Fruit fly (Drosophila melanogaster) whole organism, prepupa: Measurements from ENCODE around the gene CG4911.

Experiments
- Blimp-1 ChIP-seq: fragments of 200-800 bp; sonication (Bioruptor generic); optimal IDR thresholded peaks from 3 replicates; lab custom pipeline; 2017; ENCODE audit warnings: missing biosample characterization, missing genetic modification characterization, mild to moderate bottlenecking, moderate library complexity, missing genetic modification reagents
- CG10631 ChIP-seq: fragments of 200-800 bp; sonication (Bioruptor generic); optimal IDR thresholded peaks from 2 replicates; lab custom pipeline; 2016; ENCODE audit warnings: missing biosample characterization, missing genetic modification characterization
- CG10669 ChIP-seq: fragments of 200-800 bp; sonication (Bioruptor generic); optimal IDR thresholded peaks from 3 replicates; lab custom pipeline; 2018; ENCODE audit warnings: missing biosample characterization, mild to moderate bottlenecking, missing genetic modification characterization, moderate library complexity
- CG11294 ChIP-seq: fragments of 200-800 bp; sonication (Bioruptor generic); IDR thresholded peaks from 2 replicates; pipeline ENCODE4 v1.3.6; 2022; ENCODE audit warnings: missing biosample characterization, missing genetic modification characterization
- CG11902 ChIP-seq: fragments of 200-800 bp; sonication (Bioruptor generic); optimal IDR thresholded peaks from 3 replicates; lab custom pipeline; 2016; ENCODE audit warnings: missing biosample characterization, missing genetic modification characterization
- CG1621 ChIP-seq: fragments of 200-800 bp; sonication (Bioruptor generic); optimal IDR thresholded peaks from 3 replicates; lab custom pipeline; 2018; ENCODE audit warnings: missing biosample characterization, mild to moderate bottlenecking, missing genetic modification characterization
- CG31627 ChIP-seq: fragments of 200-800 bp; sonication (Bioruptor generic); optimal IDR thresholded peaks from 3 replicates; lab custom pipeline; 2016; ENCODE audit warnings: missing biosample characterization, missing genetic modification characterization
- CG34406 ChIP-seq: fragments of 200-800 bp; sonication (Bioruptor generic); optimal IDR thresholded peaks from 3 replicates; lab custom pipeline; 2016; ENCODE audit warnings: missing biosample characterization, missing genetic modification characterization
- CG3919 ChIP-seq: fragments of 200-800 bp; sonication (Bioruptor generic); optimal IDR thresholded peaks from 3 replicates; lab custom pipeline; 2016; ENCODE audit warnings: missing biosample characterization, missing genetic modification characterization
- CG6163 ChIP-seq: fragments of 200-800 bp; sonication (Bioruptor generic); IDR thresholded peaks from 3 replicates; pipeline ENCODE4 v1.3.6; 2022; ENCODE audit warnings: missing biosample characterization, missing genetic modification characterization
- CG6276 ChIP-seq: fragments of 200-800 bp; sonication (Bioruptor generic); optimal IDR thresholded peaks from 2 replicates; lab custom pipeline; 2017; ENCODE audit warnings: missing biosample characterization, mild to moderate bottlenecking, missing genetic modification characterization
- CG6808 ChIP-seq: fragments of 200-800 bp; sonication (Bioruptor generic); optimal IDR thresholded peaks from 3 replicates; lab custom pipeline; 2017; ENCODE audit warnings: missing biosample characterization, missing genetic modification characterization, mild to moderate bottlenecking, moderate library complexity, missing genetic modification reagents
- CG6854 ChIP-seq: fragments of 200-800 bp; sonication (Bioruptor generic); optimal IDR thresholded peaks from 2 replicates; lab custom pipeline; 2017; ENCODE audit warnings: missing biosample characterization, mild to moderate bottlenecking, missing genetic modification characterization
- CG8632 ChIP-seq: fragments of 200-800 bp; sonication (Bioruptor generic); optimal IDR thresholded peaks from 3 replicates; lab custom pipeline; 2016; ENCODE audit warnings: missing biosample characterization, missing genetic modification characterization
- Eip78C ChIP-seq: fragments of 200-800 bp; sonication (Bioruptor generic); peaks from one replicate; lab custom pipeline; 2016; ENCODE audit warnings: missing biosample characterization, missing genetic modification characterization
- Ets21C ChIP-seq: fragments of 200-800 bp; sonication (Bioruptor generic); optimal IDR thresholded peaks from 3 replicates; lab custom pipeline; 2016; ENCODE audit warnings: missing biosample characterization, missing genetic modification characterization
- Sox102F ChIP-seq: fragments of 200-800 bp; sonication (Bioruptor generic); optimal IDR thresholded peaks from 2 replicates; lab custom pipeline; 2016; ENCODE audit warnings: missing biosample characterization, mild to moderate bottlenecking, missing genetic modification characterization
- Sox15 ChIP-seq: fragments of 200-800 bp; sonication (Bioruptor generic); optimal IDR thresholded peaks from 3 replicates; lab custom pipeline; 2016; ENCODE audit warnings: missing biosample characterization, missing genetic modification characterization
- achi ChIP-seq: fragments of 200-800 bp; sonication (Bioruptor generic); optimal IDR thresholded peaks from 3 replicates; lab custom pipeline; 2016; ENCODE audit warnings: missing biosample characterization, missing genetic modification characterization
- dac ChIP-seq: fragments of 200-800 bp; sonication (Bioruptor generic); optimal IDR thresholded peaks from 2 replicates; lab custom pipeline; 2017; ENCODE audit warnings: missing biosample characterization, mild to moderate bottlenecking, missing genetic modification characterization
- dsx ChIP-seq: fragments of 200-800 bp; optimal IDR thresholded peaks from 3 replicates; lab custom pipeline; 2019; ENCODE audit warnings: missing biosample characterization, mild to moderate bottlenecking, missing genetic modification characterization, moderate library complexity; ENCODE audit not compliant: poor library complexity, severe bottlenecking
- esn ChIP-seq: fragments of 200-800 bp; sonication (Bioruptor generic); optimal IDR thresholded peaks from 2 replicates; lab custom pipeline; 2016; ENCODE audit warnings: missing biosample characterization, mild to moderate bottlenecking, missing genetic modification characterization, moderate library complexity
- fd59A ChIP-seq: fragments of 200-800 bp; sonication (Bioruptor generic); optimal IDR thresholded peaks from 2 replicates; lab custom pipeline; 2017; ENCODE audit warnings: missing biosample characterization, mild to moderate bottlenecking, missing genetic modification characterization, missing genetic modification reagents
- fd85E ChIP-seq: fragments of 200-800 bp; sonication (Bioruptor generic); optimal IDR thresholded peaks from 3 replicates; lab custom pipeline; 2016; ENCODE audit warnings: missing biosample characterization, missing genetic modification characterization
- fkh ChIP-seq: fragments of 200-800 bp; sonication (Bioruptor generic); optimal IDR thresholded peaks from 3 replicates; lab custom pipeline; 2017; ENCODE audit warnings: missing biosample characterization, mild to moderate bottlenecking, missing genetic modification characterization, moderate library complexity
- lz ChIP-seq: fragments of 200-800 bp; sonication (Bioruptor generic); optimal IDR thresholded peaks from 3 replicates; lab custom pipeline; 2016; ENCODE audit warnings: missing biosample characterization, missing genetic modification characterization
- salr ChIP-seq, 2 experiments: fragments of 200-800 bp; sonication (Bioruptor generic); optimal IDR thresholded peaks; 3 replicates each; lab custom pipeline; 2016 to 2018; ENCODE audit warnings: missing biosample characterization in 2 of 2, missing genetic modification characterization in 2 of 2, mild to moderate bottlenecking in 1 of 2
- ss ChIP-seq, 2 experiments: fragments of 200-800 bp; sonication (Bioruptor generic); optimal IDR thresholded peaks; 2 replicates in 1 of 2; 3 replicates in 1 of 2; lab custom pipeline; 2017 to 2018; ENCODE audit warnings: mild to moderate bottlenecking in 2 of 2, missing biosample characterization in 2 of 2, missing genetic modification characterization in 2 of 2, moderate library complexity in 1 of 2
- vri ChIP-seq: fragments of 200-800 bp; sonication (Bioruptor generic); optimal IDR thresholded peaks from 3 replicates; lab custom pipeline; 2016; ENCODE audit warnings: missing biosample characterization, mild to moderate bottlenecking, missing genetic modification characterization

The CG4911 gene

DNA sequence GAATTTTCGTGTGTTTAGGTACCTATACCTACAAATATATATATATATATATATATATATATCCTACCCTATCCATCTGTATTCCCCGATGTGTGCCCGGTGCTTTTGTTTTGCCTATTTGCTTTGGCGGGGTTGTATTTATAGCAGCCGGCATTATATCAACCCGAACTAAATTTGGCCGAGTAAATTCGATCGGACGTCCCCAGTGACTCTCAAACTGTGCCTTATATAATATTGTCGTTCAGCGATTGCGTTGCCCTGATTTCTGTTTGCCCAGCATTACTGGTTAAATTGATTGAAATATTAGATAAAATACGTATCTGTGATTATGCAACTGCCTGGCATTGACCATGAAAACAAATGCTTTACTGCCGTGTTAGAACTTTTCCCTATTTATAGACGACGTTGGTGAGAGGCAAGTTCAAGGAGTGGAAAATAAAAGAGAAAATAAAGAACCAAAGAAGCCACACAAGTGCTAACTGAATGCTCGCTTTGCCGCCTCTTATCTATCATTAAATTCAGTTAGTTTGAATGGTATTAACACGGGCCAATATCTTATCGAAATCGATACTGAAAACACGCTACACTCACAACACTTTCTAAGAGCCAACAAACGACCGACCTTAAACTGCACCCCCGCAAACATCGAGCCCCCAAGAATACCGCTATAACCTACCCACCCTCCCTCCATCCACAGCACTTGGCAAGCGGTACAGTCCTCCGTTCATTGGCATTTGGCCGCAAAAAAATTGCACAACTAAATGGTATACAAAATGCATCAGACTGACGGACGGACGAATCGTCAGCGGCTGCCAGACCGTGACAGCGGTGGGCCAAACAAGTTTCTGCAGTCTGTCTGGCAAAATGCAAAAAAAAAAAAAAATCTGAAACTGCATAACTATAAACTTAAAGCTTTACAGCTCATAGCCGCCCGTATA, 16.4 kb downstream of the CG4911 start (continued):
- peak in 1 of 2 experiments; percentile 24 for TF ChIP-seq ss (GFP tag; optimal IDR thresholded peaks at IDR 0.05; lab: Kevin White, UChicago)
- no peak for TF ChIP-seq dac (GFP tag; lab: Kevin White, UChicago)
- TF ChIP-seq dsx (GFP tag; lab: Kevin White, UChicago) = peak; percentile 0
- no peak for TF ChIP-seq Sox15 (GFP tag; lab: Kevin White, UChicago)
- no peak for TF ChIP-seq fkh
- TF ChIP-seq fd59A (GFP tag; lab: Kevin White, UChicago) = no peak
- TF ChIP-seq salr (GFP tag; optimal IDR thresholded peaks at IDR 0.05; lab: Kevin White, UChicago) = no peak
- TF ChIP-seq, all 60 proteins: peak for 7

DNA sequence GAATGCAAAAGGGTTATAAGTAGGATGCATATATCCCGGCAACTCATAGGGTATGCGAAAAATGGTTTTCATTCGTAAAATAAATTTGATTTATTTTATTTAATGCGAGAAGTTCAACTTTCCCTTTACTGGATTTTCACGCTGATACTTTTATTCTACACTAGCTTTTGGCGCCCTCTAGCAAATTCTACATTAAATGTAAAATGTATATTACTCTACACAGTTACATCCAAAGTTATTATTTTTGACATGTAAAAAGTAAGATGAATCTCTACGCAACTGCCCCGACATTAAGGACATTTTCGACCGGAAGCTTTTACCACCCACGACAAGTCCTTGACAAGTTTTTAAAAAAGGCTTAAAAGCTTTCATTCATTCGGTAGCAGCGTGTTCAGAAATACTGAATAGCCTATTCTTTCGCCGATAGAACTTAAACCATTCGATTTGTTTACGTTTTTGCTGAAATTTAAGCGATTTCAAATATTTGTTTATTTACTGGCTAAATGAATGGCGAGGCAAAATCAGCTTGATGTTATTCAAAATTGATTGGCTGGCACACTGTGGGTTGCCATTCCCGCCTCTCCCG, 17.6 kb downstream of the CG4911 start:
- TF ChIP-seq CG6276 (GFP tag; lab: Kevin White, UChicago) (no peak), CG11294 (GFP tag; lab: Robert Waterston, UW) (no peak), Eip78C (GFP tag; lab: Kevin White, UChicago) (peak; percentile 20), CG10669 (GFP tag; lab: Kevin White, UChicago) (peak; percentile 40), fd85E (GFP tag; lab: Kevin White, UChicago) (no peak)
- TF ChIP-seq, all 60 proteins: peak for 2

DNA sequence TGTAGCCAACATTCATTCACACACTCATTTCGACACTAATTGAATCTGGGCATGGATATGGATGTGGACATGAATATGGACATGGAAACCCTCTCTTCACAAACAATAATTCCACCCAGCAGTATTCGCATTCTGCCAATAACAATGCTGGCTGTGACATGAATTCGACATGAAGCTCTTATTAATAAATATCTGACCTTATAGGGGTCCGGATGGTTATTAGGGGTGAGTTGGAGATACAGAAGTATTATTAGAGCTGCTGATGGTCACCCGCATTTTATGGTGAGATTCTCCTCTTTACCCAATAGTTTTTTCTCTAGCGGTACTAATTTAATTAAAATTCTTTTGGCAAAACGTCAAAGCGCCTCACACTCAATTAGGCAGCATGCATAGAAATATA, 18.3 kb downstream of the CG4911 start:
- no peak for TF ChIP-seq CG6808 (GFP tag; lab: Kevin White, UChicago)
- TF ChIP-seq CG6163 = no peak
- TF ChIP-seq Sox102F (GFP tag; lab: Kevin White, UChicago) = no peak
- no peak for TF ChIP-seq CG10669 (GFP tag; lab: Kevin White, UChicago)
- TF ChIP-seq ss (GFP tag; optimal IDR thresholded peaks at IDR 0.05; lab: Kevin White, UChicago) = no peak
- TF ChIP-seq Blimp-1 (GFP tag; lab: Kevin White, UChicago) = no peak
- no peak for TF ChIP-seq CG8632 (GFP tag; lab: Kevin White, UChicago)
- TF ChIP-seq Ets21C (GFP tag; lab: Kevin White, UChicago) = no peak
- TF ChIP-seq esn (GFP tag; lab: Kevin White, UChicago) = no peak

DNA sequence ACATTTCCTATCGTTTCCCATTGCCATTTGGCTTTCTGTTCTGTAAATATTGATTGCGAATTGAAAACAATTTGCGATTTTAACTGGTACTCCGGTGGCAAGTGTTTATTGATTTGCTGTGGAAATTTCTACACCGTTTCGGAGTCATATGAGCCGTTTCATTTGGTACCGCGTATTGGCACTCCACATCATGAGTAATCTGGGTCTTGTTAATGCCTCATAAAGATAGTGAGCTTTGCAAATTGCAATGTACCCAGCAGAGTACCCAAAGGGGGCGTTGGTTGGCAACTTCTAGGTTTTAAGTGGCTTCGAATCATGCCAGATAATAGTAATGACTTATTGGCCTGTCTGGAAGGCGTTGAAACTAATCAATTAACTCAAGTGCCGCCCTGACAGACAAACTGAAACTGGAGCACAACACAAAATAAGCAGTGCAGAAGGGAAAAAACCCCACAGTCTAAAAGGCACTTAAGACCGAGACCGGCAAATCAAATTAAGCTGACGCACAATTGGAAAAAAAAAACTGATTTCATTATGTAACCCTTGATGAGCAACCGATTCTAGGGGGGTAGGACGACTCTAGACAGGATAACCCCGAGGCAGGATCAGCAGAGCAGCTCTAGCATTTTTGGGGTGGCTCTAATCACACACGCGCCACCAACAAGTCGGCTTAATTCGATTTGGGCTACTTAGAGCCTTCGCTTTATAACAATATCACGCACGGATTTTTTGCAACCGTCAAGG, 19.6 kb downstream of the CG4911 start:
- TF ChIP-seq fkh (no peak), CG6854 (GFP tag; lab: Kevin White, UChicago) (no peak), CG6808 (GFP tag; lab: Kevin White, UChicago) (no peak), fd59A (GFP tag; lab: Kevin White, UChicago) (no peak), Eip78C (GFP tag; lab: Kevin White, UChicago) (no peak), ss (GFP tag; optimal IDR thresholded peaks at IDR 0.05; lab: Kevin White, UChicago) (no peak), vri (GFP tag; lab: Kevin White, UChicago) (no peak), CG10631 (no peak), dsx (GFP tag; lab: Kevin White, UChicago) (no peak), achi (no peak), Blimp-1 (GFP tag; lab: Kevin White, UChicago) (no peak), CG1621 (no peak), CG34406 (GFP tag; lab: Kevin White, UChicago) (no peak), CG31627 (no peak), lz (GFP tag; lab: Kevin White, UChicago) (no peak), CG11902 (GFP tag; lab: Kevin White, UChicago) (no peak), CG3919 (GFP tag; lab: Kevin White, UChicago) (no peak), Sox102F (GFP tag; lab: Kevin White, UChicago) (no peak)
